Fruit fly (Drosophila melanogaster) Kc167 (cell line): ENCODE data around the gene PhKgamma.

Experiments used
- Myc ChIP-seq: fragments of >200 bp; optimal IDR thresholded peaks from 2 replicates; lab custom pipeline; 2017; ENCODE audit warnings: missing external identifiers
- Sin3A ChIP-seq: fragments of >200 bp; optimal IDR thresholded peaks from 2 replicates; lab custom pipeline; 2018; ENCODE audit warnings: missing external identifiers
- h ChIP-seq: fragments of >200 bp; optimal IDR thresholded peaks from 3 replicates; lab custom pipeline; 2018; ENCODE audit warnings: missing external identifiers
- insv ChIP-seq: fragments of >200 bp; optimal IDR thresholded peaks from 3 replicates; lab custom pipeline; 2018; ENCODE audit warnings: missing external identifiers
- psq ChIP-seq: fragments of >200 bp; optimal IDR thresholded peaks from 2 replicates; lab custom pipeline; 2017; ENCODE audit warnings: missing external identifiers
- ttk ChIP-seq: sonication (Bioruptor generic); optimal IDR thresholded peaks from 2 replicates; lab custom pipeline; 2017; ENCODE audit warnings: missing external identifiers

Gene PhKgamma

DNA sequence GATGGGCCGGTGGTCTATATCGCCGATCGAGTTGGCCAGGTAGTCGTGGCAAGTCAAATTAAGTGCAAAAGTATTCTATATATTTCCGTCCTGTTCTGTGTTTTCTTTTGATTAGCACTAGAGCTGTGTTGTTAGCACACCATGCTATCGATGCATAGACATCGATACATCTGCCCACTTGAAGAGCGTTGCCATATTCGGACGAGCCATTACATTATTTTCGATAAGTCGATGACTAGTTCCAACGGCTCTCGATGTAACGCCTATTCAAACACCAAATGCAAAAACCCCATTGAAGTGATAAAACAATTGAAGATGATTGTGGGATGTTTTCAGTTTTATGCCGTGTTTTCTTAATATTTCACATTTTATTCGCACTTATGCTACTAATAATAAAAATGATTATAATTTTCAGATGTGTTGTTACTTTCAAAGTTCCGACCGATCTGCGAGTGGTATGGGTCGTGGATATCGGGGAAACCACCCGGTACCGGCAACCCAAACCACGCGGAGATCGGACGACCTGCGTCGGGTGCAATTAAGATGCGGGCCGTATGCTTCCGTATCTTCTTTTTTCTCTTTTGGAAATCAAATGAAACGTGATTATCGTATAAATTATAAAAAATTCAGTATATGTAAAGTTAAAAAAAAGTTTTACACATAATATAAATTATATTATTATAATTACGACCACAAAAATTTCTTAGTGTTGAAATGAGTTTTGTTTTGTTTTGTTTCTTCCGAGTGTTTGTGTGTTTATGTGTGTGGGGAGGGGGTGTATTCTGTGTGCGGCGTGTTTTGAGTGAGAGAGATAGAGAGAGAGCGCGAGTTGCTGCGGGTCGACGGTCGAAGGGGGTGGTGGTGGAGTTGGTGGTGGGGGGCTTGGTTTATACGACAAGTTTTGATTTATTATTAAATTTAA lies 15.1 kb downstream of the PhKgamma start, which contains the start of gene FucT6:
FucT6 (minus strand) TSS at position 153 of the 922 bp plus-strand sequence.
- no peak for TF ChIP-seq insv (lab: Kevin White, UChicago)
- TF ChIP-seq Myc (lab: Kevin White, UChicago), result no peak
- TF ChIP-seq psq, result no peak
- TF ChIP-seq h (lab: Kevin White, UChicago), result no peak
- TF ChIP-seq Sin3A (lab: Kevin White, UChicago), result no peak
- no peak for TF ChIP-seq ttk

DNA sequence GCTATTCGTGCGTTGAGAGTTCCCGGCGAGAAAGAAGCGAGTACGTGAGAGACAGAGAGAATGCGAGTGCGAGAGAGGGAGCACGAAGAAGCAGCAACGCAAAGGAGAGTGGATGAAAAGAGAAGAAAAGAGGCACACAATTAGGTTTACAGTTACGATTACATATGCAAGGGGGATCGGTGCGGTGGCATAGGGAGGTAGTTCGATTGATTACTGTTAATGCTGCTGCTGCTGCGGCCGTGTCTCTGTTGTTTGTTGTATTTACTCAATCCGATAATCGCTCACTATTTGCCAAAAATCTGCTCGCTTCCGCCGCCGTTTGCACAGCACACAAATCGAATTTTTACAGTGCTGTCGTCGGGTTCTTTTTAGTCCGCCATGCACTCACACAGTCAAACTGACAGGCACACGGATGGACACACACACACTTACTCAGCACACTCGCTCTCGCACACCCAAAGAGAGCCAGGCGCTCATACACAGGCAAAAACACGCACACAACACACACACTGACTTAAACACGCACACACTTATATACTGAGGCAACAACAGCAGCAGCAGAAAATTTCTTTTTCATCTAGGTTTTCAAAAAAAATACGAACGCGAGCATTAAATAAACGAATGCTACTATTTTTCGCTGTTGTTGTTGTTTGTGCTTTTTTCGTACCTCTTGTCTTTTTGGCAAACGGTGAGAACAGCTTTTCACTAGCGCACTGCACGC lies 19.0 kb downstream of the PhKgamma start:
- TF ChIP-seq psq (peak; percentile 36), insv (lab: Kevin White, UChicago) (no peak), ttk (no peak), Myc (lab: Kevin White, UChicago) (no peak), h (lab: Kevin White, UChicago) (no peak), Sin3A (lab: Kevin White, UChicago) (no peak)

DNA sequence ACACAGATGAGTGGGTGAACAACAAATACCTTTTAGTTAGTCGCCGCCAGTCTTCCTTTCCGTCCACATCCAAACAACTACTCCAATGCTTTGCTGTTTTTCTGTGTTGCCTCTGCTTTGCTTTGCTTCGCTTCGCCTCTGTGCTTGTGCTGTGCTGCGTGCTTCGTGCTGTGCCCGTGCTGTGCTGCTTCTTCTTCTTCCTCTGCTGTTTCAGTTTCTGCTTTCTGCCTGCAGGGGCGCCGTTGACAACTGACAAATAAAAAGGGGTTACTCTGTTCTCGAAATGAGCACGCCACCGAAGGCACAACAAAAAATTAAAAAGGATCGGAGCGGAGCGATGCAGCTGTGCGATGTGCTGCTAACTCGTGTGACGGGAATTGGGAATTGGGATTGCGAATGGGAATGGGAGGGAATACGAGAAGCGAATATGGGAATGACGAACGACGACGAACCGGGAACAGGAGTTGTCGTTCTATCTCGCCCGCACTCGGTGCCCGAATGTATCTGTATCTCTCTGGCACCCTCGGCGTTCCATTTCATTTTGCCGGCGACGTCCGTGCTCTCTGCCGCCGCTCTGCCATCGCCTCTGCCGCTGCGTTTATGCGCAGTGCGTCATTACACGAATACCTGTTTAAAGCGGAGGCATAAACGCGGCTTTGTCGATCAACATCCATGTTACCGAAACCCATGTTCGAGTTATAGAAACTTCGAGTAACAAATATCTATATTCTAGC lies 19.8 kb downstream of the PhKgamma start:
- TF ChIP-seq h (lab: Kevin White, UChicago) (no peak), psq (peak; percentile 63), insv (lab: Kevin White, UChicago) (no peak)

DNA sequence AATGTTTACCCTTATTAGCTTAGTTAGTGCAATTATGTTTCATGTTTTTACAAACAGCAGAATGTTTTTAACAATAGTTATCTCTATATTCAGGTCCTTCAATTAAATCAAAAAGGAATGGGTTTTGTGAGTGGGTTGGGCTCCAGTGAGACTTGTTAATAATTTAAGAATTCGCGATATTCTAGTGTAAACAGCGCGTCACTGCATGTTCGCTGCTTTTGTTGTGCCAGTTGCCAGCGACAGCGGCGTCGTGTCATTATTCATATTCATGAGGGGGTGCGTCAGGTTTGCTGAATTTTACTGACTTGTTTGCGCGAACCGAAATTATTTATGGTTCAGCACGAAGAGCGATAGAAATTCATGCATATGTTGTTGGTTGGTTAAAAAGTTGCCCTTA lies 20.3 kb downstream of the PhKgamma start, which contains the start of gene Amun:
Amun (minus strand) TSS at position 303 of the 397 bp plus-strand sequence.
- no peak for TF ChIP-seq Sin3A (lab: Kevin White, UChicago)
- TF ChIP-seq psq, result no peak
- TF ChIP-seq Myc (lab: Kevin White, UChicago), result no peak
- TF ChIP-seq h (lab: Kevin White, UChicago), result no peak
- TF ChIP-seq insv (lab: Kevin White, UChicago), result no peak
- TF ChIP-seq ttk, result no peak

DNA sequence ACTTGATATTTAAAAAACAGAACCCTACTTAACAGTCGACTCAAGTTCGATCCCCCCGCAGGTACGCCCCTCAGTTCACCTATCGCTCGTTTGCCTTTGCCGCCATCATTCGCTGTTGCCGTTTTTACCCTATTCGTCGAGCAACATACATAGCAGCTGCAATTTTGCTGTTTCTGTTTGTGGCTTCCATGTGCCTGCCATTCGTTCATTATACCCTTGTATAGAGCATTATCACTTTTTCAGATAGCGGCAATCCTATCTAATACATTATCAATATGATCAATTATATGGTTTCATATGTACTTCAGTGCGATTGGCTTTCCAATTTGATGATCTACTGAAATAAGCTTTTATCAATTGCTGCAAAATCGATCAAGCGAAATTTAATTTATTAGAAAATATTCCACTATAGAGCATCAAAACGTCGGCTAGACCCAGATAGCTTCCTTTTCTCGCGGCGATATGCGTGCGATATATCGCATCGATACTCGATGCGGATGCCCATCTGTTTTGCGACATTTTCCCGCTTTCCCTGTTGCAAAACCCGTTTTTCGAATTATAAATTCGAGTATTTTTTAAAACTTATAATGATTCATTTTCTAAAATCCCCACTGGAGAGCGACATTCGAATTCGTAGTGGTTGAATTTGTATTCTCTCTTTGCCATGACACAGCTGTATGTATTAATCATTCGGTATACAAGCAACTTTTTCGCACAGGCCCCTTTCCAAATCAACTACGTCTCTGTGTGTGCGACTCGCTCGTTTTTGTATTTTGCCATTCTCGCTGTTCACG lies 21.2 kb downstream of the PhKgamma start:
- TF ChIP-seq ttk, result no peak
- TF ChIP-seq h (lab: Kevin White, UChicago), result no peak
- no peak for TF ChIP-seq insv (lab: Kevin White, UChicago)
- peak; percentile 69 for TF ChIP-seq psq
- TF ChIP-seq Myc (lab: Kevin White, UChicago), result no peak
- TF ChIP-seq Sin3A (lab: Kevin White, UChicago), result no peak

DNA sequence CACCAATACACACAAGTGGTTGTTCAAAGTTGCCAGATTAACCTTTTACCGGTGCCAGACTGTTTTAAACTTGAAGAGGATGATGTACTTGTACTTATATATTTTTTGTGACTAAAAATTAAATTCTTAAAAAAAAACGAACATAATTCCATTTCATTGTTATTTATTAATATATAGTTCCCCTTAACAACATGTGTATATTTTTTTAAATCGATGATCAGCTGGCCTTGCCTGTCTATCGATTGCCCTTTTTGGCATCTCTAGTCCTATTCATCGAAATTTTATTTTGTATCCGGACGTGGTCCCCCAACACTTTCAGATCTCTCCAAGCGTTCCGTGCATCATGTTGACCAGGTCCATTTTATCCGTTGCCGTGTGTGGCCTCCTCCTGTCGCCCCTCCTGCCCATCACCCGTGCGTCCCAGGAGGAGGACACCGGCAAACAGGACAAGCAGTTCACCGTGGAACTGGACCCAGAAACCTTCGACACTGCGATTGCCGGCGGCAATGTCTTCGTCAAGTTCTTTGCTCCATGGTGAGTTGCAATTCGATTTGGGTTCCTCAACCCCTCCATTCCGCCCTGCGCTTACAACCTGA lies 21.9 kb downstream of the PhKgamma start, which contains the start of gene prtp:
prtp (plus strand) TSS at position 26 of the 596 bp plus-strand sequence.
- TF ChIP-seq insv (lab: Kevin White, UChicago), result no peak
- no peak for TF ChIP-seq ttk
- no peak for TF ChIP-seq Myc (lab: Kevin White, UChicago)
- TF ChIP-seq psq, result no peak
- no peak for TF ChIP-seq h (lab: Kevin White, UChicago)
- no peak for TF ChIP-seq Sin3A (lab: Kevin White, UChicago)

DNA sequence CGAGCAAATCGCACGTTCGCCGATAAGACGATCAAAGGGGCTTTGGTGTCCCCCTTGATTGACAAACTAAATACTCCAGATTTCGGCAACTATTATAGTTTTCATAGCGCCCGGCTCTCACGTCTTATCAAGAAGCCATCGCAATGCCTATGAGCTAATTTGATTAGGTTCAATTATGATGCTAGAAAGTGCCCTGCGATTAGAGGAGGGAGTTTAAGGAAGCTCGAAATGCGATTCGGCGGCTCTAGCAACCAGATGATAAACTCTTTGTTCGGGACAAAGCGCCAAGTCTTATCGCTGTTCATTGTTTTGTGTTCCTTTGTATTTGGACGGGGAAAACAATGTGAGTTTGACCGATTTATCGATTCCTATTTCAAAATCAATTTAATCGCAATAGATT lies 23.0 kb downstream of the PhKgamma start:
- TF ChIP-seq psq (no peak), Sin3A (lab: Kevin White, UChicago) (no peak), ttk (no peak), insv (lab: Kevin White, UChicago) (no peak), Myc (lab: Kevin White, UChicago) (no peak), h (lab: Kevin White, UChicago) (no peak)

DNA sequence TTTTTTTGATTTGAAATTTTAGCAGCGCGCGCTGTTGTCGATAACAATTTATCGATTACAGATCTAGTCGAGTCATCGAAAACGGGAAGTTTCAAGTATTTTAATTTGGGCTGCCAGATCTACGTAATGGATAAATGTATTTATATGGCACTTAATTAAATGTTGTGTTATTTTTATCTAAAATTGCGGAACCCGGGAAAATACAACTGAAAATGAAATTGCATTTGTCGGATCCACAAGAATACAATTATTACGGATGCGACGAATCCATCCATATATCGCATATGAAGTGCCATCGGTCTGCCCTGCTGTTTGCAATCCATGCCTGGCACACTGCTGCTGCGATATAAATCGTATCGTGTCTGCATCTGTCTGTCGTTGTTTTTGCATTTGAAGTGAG lies 25.2 kb downstream of the PhKgamma start, which contains the start of gene Tango10:
Tango10 (plus strand) TSS at position 108 of the 400 bp plus-strand sequence.
- TF ChIP-seq h (lab: Kevin White, UChicago) (no peak), psq (no peak), Myc (lab: Kevin White, UChicago) (no peak), insv (lab: Kevin White, UChicago) (no peak), Sin3A (lab: Kevin White, UChicago) (no peak), ttk (no peak)

DNA sequence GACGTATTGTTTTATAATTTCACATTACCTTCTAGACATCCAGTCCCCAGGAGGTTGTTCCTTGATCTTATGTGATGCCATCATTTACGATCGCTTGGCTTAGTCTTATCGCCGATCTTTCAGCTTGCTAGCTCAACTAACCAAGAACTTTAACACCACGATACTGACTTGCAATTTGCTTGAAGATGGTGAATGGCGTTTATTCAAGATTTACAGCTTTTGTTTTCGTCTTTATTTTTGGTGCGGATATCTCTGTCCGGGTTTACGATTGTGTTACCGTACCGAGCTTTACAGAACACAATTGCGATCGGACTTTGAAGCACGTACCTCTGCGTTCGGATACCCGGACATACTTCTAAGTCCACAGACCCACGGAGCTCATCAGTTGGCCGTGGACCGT lies 29.0 kb downstream of the PhKgamma start, which contains the start of gene CG15221:
CG15221 (plus strand) TSS at position 301 of the 400 bp plus-strand sequence.
- TF ChIP-seq psq, result no peak
- TF ChIP-seq insv (lab: Kevin White, UChicago), result no peak
- TF ChIP-seq h (lab: Kevin White, UChicago), result no peak
- TF ChIP-seq Sin3A (lab: Kevin White, UChicago), result no peak
- no peak for TF ChIP-seq ttk
- no peak for TF ChIP-seq Myc (lab: Kevin White, UChicago)

DNA sequence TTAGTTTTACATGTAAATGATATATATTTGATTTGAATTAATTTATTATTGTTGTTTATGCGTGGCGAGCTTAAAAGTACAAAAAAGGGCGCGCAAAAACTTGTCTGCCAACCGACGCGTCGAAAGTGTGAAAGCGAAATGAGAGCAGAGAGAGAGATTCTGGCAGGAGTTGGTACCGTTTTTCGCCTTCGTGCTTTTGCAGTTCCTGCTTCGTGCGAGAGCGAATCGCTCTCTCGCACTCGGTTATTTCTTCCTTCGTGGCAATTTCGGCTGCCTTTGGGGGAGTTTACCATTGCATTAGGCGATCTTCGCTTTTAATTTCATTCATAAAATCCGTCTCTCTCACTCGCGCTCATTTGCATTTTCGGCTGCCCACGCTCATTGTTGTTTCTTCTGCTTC lies 34.1 kb downstream of the PhKgamma start, which contains the start of gene inaF-D:
inaF-D (minus strand) TSS at position 101 of the 400 bp plus-strand sequence.
- TF ChIP-seq insv (lab: Kevin White, UChicago), result no peak
- no peak for TF ChIP-seq ttk
- TF ChIP-seq Sin3A (lab: Kevin White, UChicago), result no peak
- no peak for TF ChIP-seq psq
- no peak for TF ChIP-seq h (lab: Kevin White, UChicago)
- TF ChIP-seq Myc (lab: Kevin White, UChicago), result no peak
